Worm (Caenorhabditis elegans): ENCODE measurements around the gene imp-3.

The imp-3 gene

DNA sequence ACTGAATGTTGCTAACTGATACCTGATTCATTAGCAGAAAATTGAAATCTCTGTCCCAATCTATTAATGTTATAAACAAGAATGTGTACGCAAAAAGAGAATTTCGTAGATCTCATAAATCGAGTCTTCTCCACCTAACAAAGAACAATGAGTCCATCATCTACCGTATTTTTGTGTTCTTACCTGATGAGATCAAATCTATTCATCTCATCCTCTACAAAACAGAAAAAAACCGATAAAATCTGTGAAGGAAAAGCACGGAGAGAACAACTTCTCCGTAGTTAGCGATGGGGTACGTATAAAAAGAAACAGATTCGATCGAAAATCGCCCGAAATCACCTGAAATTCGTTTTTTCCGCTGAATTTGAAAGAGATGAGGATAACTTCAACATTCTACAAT is 19.2 kb upstream of the imp-3 start, which contains the start of gene C33H5.1:
TSS of gene C33H5.1 (plus strand) at position 330 of the 400 bp plus-strand sequence.
- no peak for TF ChIP-seq ztf-11 (tag; optimal IDR thresholded peaks at IDR 0.05)
- TF ChIP-seq F16B12.6 (tag; optimal IDR thresholded peaks at IDR 0.05): no peak
- no peak for TF ChIP-seq Y116A8C.19 (tag; optimal IDR thresholded peaks at IDR 0.05; ENCODE audit: borderline replicate concordance)
- peak; percentile 10 for TF ChIP-seq blmp-1 (tag; optimal IDR thresholded peaks at IDR 0.05)
- TF ChIP-seq jun-1 (tag; optimal IDR thresholded peaks at IDR 0.05): no peak
- no peak for TF ChIP-seq vab-15 (tag; optimal IDR thresholded peaks at IDR 0.05)
- TF ChIP-seq egl-27 (tag; optimal IDR thresholded peaks at IDR 0.05): no peak
- TF ChIP-seq nhr-76 (tag; optimal IDR thresholded peaks at IDR 0.05): no peak
- TF ChIP-seq C34B4.2 (tag; optimal IDR thresholded peaks at IDR 0.05): no peak
- TF ChIP-seq nhr-84 (tag; optimal IDR thresholded peaks at IDR 0.05): no peak
- TF ChIP-seq xbp-1 (tag; optimal IDR thresholded peaks at IDR 0.05): no peak
- TF ChIP-seq pag-3 (tag; optimal IDR thresholded peaks at IDR 0.05; ENCODE audit: borderline replicate concordance, insufficient read depth): no peak
- no peak for TF ChIP-seq efl-1 (optimal IDR thresholded peaks at IDR 0.05)
- TF ChIP-seq efl-1 (GFP tag; optimal IDR thresholded peaks at IDR 0.05 in 1 of 2): peak in 1 of 2 experiments; percentile 53
- TF ChIP-seq elt-2 (tag; optimal IDR thresholded peaks at IDR 0.05): no peak
- TF ChIP-seq mep-1 (tag; optimal IDR thresholded peaks at IDR 0.05): no peak
- TF ChIP-seq sox-4 (tag; optimal IDR thresholded peaks at IDR 0.05): no peak
- no peak for TF ChIP-seq ces-1 (GFP tag; optimal IDR thresholded peaks at IDR 0.05)

- peak; percentile 37 for TF ChIP-seq blmp-1 (tag; optimal IDR thresholded peaks at IDR 0.05)
- TF ChIP-seq tbx-2 (tag; optimal IDR thresholded peaks at IDR 0.05): no peak
These were observed 15.3 kb upstream of the imp-3 start, which contains the start of gene C33H5.2 for ce11 chrIV:7804740-7805139. Gene C33H5.2, plus strand, starts transcription at chrIV:7805040.

DNA sequence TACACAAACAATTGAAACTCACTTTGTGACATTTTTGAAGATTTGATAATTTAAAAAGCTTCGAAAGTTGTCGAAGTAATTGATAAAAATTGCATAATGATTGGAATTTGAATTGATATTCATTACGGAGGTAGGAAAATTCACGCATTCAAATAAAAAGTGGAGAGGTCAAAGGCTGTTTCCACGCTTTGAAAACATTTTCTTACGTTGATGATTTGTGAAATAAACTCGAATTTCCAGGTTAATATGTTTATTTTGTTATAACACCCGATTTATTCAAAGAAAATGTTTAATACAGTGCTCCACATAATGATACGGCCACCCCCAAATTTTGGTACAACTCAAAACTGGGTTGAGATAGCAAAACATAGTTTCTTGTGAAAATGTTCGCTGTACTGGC is 13.8 kb upstream of the imp-3 start, which contains the start of gene C33H5.16:
TSS of gene C33H5.16 (minus strand) at position 101 of the 400 bp plus-strand sequence.
- no peak for TF ChIP-seq fos-1 (tag; optimal IDR thresholded peaks at IDR 0.05)
- no peak for TF ChIP-seq mep-1 (tag; optimal IDR thresholded peaks at IDR 0.05)
- TF ChIP-seq tbx-2 (tag; optimal IDR thresholded peaks at IDR 0.05): no peak
- TF ChIP-seq nhr-28 (tag; optimal IDR thresholded peaks at IDR 0.05): no peak
- no peak for TF ChIP-seq alr-1 (tag; optimal IDR thresholded peaks at IDR 0.05; ENCODE audit: borderline replicate concordance)
- TF ChIP-seq sox-4 (tag; optimal IDR thresholded peaks at IDR 0.05): no peak
- no peak for TF ChIP-seq mdl-1 (tag; optimal IDR thresholded peaks at IDR 0.05)
- TF ChIP-seq nhr-85 (tag): no peak
- TF ChIP-seq unc-30 (tag; optimal IDR thresholded peaks at IDR 0.05): no peak
- no peak for TF ChIP-seq nhr-12 (tag; optimal IDR thresholded peaks at IDR 0.05)
- no peak for TF ChIP-seq fkh-10 (GFP tag; optimal IDR thresholded peaks at IDR 0.05)
- TF ChIP-seq lin-39 (tag; optimal IDR thresholded peaks at IDR 0.05): no peak
- TF ChIP-seq rnt-1 (tag; optimal IDR thresholded peaks at IDR 0.05): no peak
- no peak for TF ChIP-seq ama-1 (optimal IDR thresholded peaks at IDR 0.05)
- TF ChIP-seq vab-15 (tag; optimal IDR thresholded peaks at IDR 0.05): no peak

- no peak for TF ChIP-seq nhr-71 (tag; optimal IDR thresholded peaks at IDR 0.05)
- TF ChIP-seq nhr-237 (tag; optimal IDR thresholded peaks at IDR 0.05): no peak
- TF ChIP-seq snu-23 (GFP tag; optimal IDR thresholded peaks at IDR 0.05): no peak
- TF ChIP-seq ama-1 (optimal IDR thresholded peaks at IDR 0.05): no peak
These were observed 10.9 kb upstream of the imp-3 start for ce11 chrIV:7800338-7800737.

ce11 chrIV:7796432-7797113 is 7.2 kb upstream of the imp-3 start, which contains the start of gene sgo-1:
Gene sgo-1, minus strand, starts transcription at chrIV:7796482.
- TF ChIP-seq hpl-2 (GFP tag; optimal IDR thresholded peaks at IDR 0.05): no peak
- TF ChIP-seq efl-1 (optimal IDR thresholded peaks at IDR 0.05): peak; percentile 1 to 16
- TF ChIP-seq efl-1 (GFP tag; optimal IDR thresholded peaks at IDR 0.05 in 1 of 2): no peak
